Worm (Caenorhabditis elegans): ENCODE measurements around the gene Y7A5A.9.

Gene Y7A5A.9

ce11 chrX:15860556-15861008 lies 33.6 kb downstream of the Y7A5A.9 start, which contains the start of gene F53H4.6 (continued):
- TF ChIP-seq ceh-32 (tag; optimal IDR thresholded peaks at IDR 0.05; ENCODE audit: poor library complexity): no peak
- peak; percentile 50 for TF ChIP-seq mes-2 (tag; optimal IDR thresholded peaks at IDR 0.05; ENCODE audit: poor library complexity, severe bottlenecking)
- no peak for TF ChIP-seq ces-1 (GFP tag; optimal IDR thresholded peaks at IDR 0.05)
- TF ChIP-seq ceh-20 (GFP tag; IDR thresholded peaks at IDR 0.05): no peak
- no peak for TF ChIP-seq lin-13 (GFP tag; optimal IDR thresholded peaks at IDR 0.05)
- TF ChIP-seq mdl-1 (tag; optimal IDR thresholded peaks at IDR 0.05): peak in 1 of 2 experiments; percentile 30
- TF ChIP-seq nhr-111 (GFP tag; optimal IDR thresholded peaks at IDR 0.05): no peak

DNA sequence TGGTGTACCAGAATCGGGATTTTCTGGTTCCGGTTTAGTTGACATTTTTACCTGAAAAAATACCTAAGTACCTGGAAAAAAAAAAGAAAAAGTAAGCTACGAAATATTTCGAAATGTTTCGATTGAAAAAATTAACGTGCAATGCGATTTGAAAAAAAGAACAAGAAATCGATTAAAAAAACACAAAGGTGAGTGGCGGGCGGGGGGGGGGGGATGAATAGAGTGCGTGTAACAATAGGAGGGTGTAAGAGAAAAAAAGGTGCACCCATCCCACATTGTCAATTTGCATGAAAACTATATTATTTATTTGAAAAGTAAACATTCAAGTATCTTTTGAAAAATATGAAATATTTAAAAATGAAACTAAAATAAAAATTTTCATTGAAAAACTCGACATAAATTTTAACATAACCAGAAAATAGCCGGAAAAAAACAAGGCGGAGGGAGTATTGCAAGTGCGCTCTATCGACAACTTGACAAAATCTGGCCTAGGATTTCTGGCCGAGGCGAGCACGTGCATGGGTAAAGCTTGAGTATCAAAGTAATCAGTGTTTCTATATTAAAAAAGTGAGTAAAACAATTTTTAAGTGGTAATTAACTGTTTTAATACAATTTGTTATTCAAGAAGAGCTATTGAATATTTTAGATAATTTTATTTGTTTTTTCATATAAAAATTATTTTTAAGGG lies 39.0 kb downstream of the Y7A5A.9 start, which contains the start of the genes csb-1 and F53H4.4:
Gene csb-1 (minus strand): TSS at position 51 of the 688 bp plus-strand sequence.
Gene F53H4.4 (plus strand): TSS at position 520 of the 688 bp plus-strand sequence.
- TF ChIP-seq nhr-41 (GFP tag; IDR thresholded peaks at IDR 0.05): no peak
- no peak for TF ChIP-seq lin-15B (tag; optimal IDR thresholded peaks at IDR 0.05)
- no peak for TF ChIP-seq zag-1 (tag; optimal IDR thresholded peaks at IDR 0.05)
- TF ChIP-seq spr-3 (GFP tag; optimal IDR thresholded peaks at IDR 0.05): no peak
- TF ChIP-seq arid-1 (GFP tag; conservative IDR thresholded peaks at IDR 0.05): no peak
- TF ChIP-seq D1046.2 (GFP tag; IDR thresholded peaks at IDR 0.05): no peak
- TF ChIP-seq lin-1 (GFP tag; IDR thresholded peaks at IDR 0.05): no peak
- no peak for TF ChIP-seq zfp-2 (tag; optimal IDR thresholded peaks at IDR 0.05)
- TF ChIP-seq dmd-8 (GFP tag; IDR thresholded peaks at IDR 0.05): no peak
- no peak for TF ChIP-seq madf-5 (GFP tag; IDR thresholded peaks at IDR 0.05)
- no peak for TF ChIP-seq nhr-11 (tag; optimal IDR thresholded peaks at IDR 0.05)
- no peak for TF ChIP-seq set-16 (GFP tag; IDR thresholded peaks at IDR 0.05)
- TF ChIP-seq zip-2 (tag; optimal IDR thresholded peaks at IDR 0.05): no peak
- peak; percentile 59 for TF ChIP-seq nhr-6 (tag; optimal IDR thresholded peaks at IDR 0.05)
- TF ChIP-seq ceh-62 (tag; optimal IDR thresholded peaks at IDR 0.05): no peak
- TF ChIP-seq lir-3 (tag; optimal IDR thresholded peaks at IDR 0.05): no peak
- no peak for TF ChIP-seq ztf-7 (tag; optimal IDR thresholded peaks at IDR 0.05)
- no peak for TF ChIP-seq nhr-10 (tag; optimal IDR thresholded peaks at IDR 0.05)
- TF ChIP-seq mdt-29 (GFP tag; IDR thresholded peaks at IDR 0.05): no peak
- no peak for TF ChIP-seq T26A8.4 (GFP tag; IDR thresholded peaks at IDR 0.05)
- no peak for TF ChIP-seq lim-7 (GFP tag; IDR thresholded peaks at IDR 0.05)
- no peak for TF ChIP-seq attf-4 (tag; optimal IDR thresholded peaks at IDR 0.05)
- no peak for TF ChIP-seq nhr-42 (GFP tag; IDR thresholded peaks at IDR 0.05)
- TF ChIP-seq Y75B8A.6 (GFP tag; IDR thresholded peaks at IDR 0.05): no peak
- no peak for TF ChIP-seq fos-1 (tag; optimal IDR thresholded peaks at IDR 0.05)
- no peak for TF ChIP-seq daf-8 (GFP tag; IDR thresholded peaks at IDR 0.05)
- TF ChIP-seq mes-2 (tag; optimal IDR thresholded peaks at IDR 0.05; ENCODE audit: poor library complexity, severe bottlenecking): peak; percentile 91
- TF ChIP-seq hlh-11 (tag; optimal IDR thresholded peaks at IDR 0.05): peak; percentile 73
- peak in 1 of 2 experiments; percentile 79 for TF ChIP-seq hif-1 (tag; optimal IDR thresholded peaks at IDR 0.05)
- no peak for TF ChIP-seq nhr-76 (tag; optimal IDR thresholded peaks at IDR 0.05)
- no peak for TF ChIP-seq skn-1 (tag; optimal IDR thresholded peaks at IDR 0.05)
- no peak for TF ChIP-seq daf-19 (GFP tag; conservative IDR thresholded peaks at IDR 0.05)
- no peak for TF ChIP-seq lin-39 (tag; optimal IDR thresholded peaks at IDR 0.05)
- peak; percentile 31; the same call in 1 of the 2 replicates for TF ChIP-seq ceh-20 (GFP tag; IDR thresholded peaks at IDR 0.05)
- TF ChIP-seq Y105C5A.15 (GFP tag; IDR thresholded peaks at IDR 0.05): no peak
- TF ChIP-seq mxl-3 (GFP tag; optimal IDR thresholded peaks at IDR 0.05): peak; percentile 96
- no peak for TF ChIP-seq snpc-1.2 (GFP tag; IDR thresholded peaks at IDR 0.05)
- TF ChIP-seq pha-4 (GFP tag; IDR thresholded peaks at IDR 0.05): no peak
- peak; percentile 48 for TF ChIP-seq pha-4 (tag; optimal IDR thresholded peaks at IDR 0.05)
- TF ChIP-seq tra-1 (GFP tag; IDR thresholded peaks at IDR 0.05): no peak
- TF ChIP-seq F44E2.7 (GFP tag; IDR thresholded peaks at IDR 0.05): no peak
- no peak for TF ChIP-seq jun-1 (tag; optimal IDR thresholded peaks at IDR 0.05)
- no peak for TF ChIP-seq gei-8 (GFP tag; optimal IDR thresholded peaks at IDR 0.05)
- no peak for TF ChIP-seq F10B5.3 (tag; optimal IDR thresholded peaks at IDR 0.05)
- TF ChIP-seq tag-97 (GFP tag; IDR thresholded peaks at IDR 0.05): no peak

Measured in whole organism, L4 larva.